Fruit fly (Drosophila melanogaster): ENCODE data around the gene Spt6.

dm6 chrX:6225472-6226049 is 42.0 kb upstream of the Spt6 start, which contains the start of gene dtn:
- TF ChIP-seq pan (optimal IDR thresholded peaks at IDR 0.05) (no peak), psq (GFP tag; optimal IDR thresholded peaks at IDR 0.05) (no peak)
